Fruit fly (Drosophila melanogaster) whole organism, embryonic: ENCODE data around the gene CkIIalpha-i3.

Experiments
- Abd-B ChIP-seq: fragments of 200-800 bp; sonication (Bioruptor generic); optimal IDR thresholded peaks from 2 replicates; lab custom pipeline; 2018; ENCODE audit warnings: missing biosample characterization, mild to moderate bottlenecking, missing genetic modification characterization, moderate library complexity
- CG10209 ChIP-seq: fragments of 200-800 bp; sonication (Bioruptor generic); optimal IDR thresholded peaks from 3 replicates; lab custom pipeline; 2017; ENCODE audit warnings: missing biosample characterization, mild to moderate bottlenecking, missing genetic modification characterization, missing genetic modification reagents
- CG12391 ChIP-seq: fragments of 200-800 bp; sonication (Bioruptor generic); optimal IDR thresholded peaks from 3 replicates; lab custom pipeline; 2018; ENCODE audit warnings: missing biosample characterization, mild to moderate bottlenecking, missing genetic modification characterization, moderate library complexity
- CG12942 ChIP-seq: fragments of 200-800 bp; sonication (Bioruptor generic); optimal IDR thresholded peaks from 3 replicates; lab custom pipeline; 2016; ENCODE audit warnings: missing biosample characterization, missing genetic modification characterization
- CG15479 ChIP-seq: fragments of 200-800 bp; sonication (Bioruptor generic); optimal IDR thresholded peaks from 3 replicates; lab custom pipeline; 2019; ENCODE audit warnings: missing biosample characterization, mild to moderate bottlenecking, missing genetic modification characterization, moderate library complexity
- CG16813 ChIP-seq: fragments of 200-800 bp; sonication (Bioruptor generic); IDR thresholded peaks from 3 replicates; pipeline ENCODE4 v1.3.6; 2022; ENCODE audit warnings: missing biosample characterization, missing genetic modification characterization; ENCODE audit not compliant: partially characterized antibody
- CG31441 ChIP-seq: fragments of 200-800 bp; sonication (Bioruptor generic); IDR thresholded peaks from 2 replicates; pipeline ENCODE4 v1.3.6; 2022; ENCODE audit warnings: missing biosample characterization, missing genetic modification characterization
- CG34422 ChIP-seq: fragments of 200-800 bp; sonication (Bioruptor generic); IDR thresholded peaks from 3 replicates; pipeline ENCODE4 v1.3.6; 2022; ENCODE audit warnings: missing biosample characterization, missing genetic modification characterization
- CG4328 ChIP-seq: fragments of 200-800 bp; sonication (Bioruptor generic); optimal IDR thresholded peaks from 3 replicates; lab custom pipeline; 2017; ENCODE audit warnings: missing biosample characterization, missing genetic modification reagents, missing genetic modification characterization
- CG5953 ChIP-seq: fragments of 200-800 bp; sonication (Bioruptor generic); IDR thresholded peaks from 2 replicates; pipeline ENCODE4 v1.3.6; 2022; ENCODE audit warnings: missing biosample characterization, missing genetic modification characterization
- CG6689 ChIP-seq: fragments of 200-800 bp; sonication (Bioruptor generic); IDR thresholded peaks from 2 replicates; pipeline ENCODE4 v1.3.6; 2022; ENCODE audit warnings: missing biosample characterization, missing genetic modification characterization
- CG7839 ChIP-seq: fragments of 200-800 bp; sonication (Bioruptor generic); optimal IDR thresholded peaks from 3 replicates; lab custom pipeline; 2018; ENCODE audit warnings: missing biosample characterization, mild to moderate bottlenecking, missing genetic modification characterization, moderate library complexity
- CG9609 ChIP-seq: fragments of 200-800 bp; sonication (Bioruptor generic); optimal IDR thresholded peaks from 3 replicates; lab custom pipeline; 2016; ENCODE audit warnings: missing biosample characterization, missing genetic modification characterization
- D ChIP-seq, 2 experiments: fragments of 200-800 bp in 1 of 2; fragments of >200 bp in 1 of 2; sonication (Bioruptor generic) in 1 of 2; optimal IDR thresholded peaks; 2 replicates in 1 of 2; 3 replicates in 1 of 2; lab custom pipeline; 2017; ENCODE audit warnings: mild to moderate bottlenecking in 1 of 2, missing biosample characterization in 1 of 2, missing genetic modification characterization in 1 of 2, missing genetic modification reagents in 1 of 2
- Dll ChIP-seq: fragments of 200-800 bp; sonication (Bioruptor generic); IDR thresholded peaks from 4 replicates; pipeline ENCODE4 v1.3.6; 2022; ENCODE audit warnings: missing biosample characterization, missing genetic modification characterization; ENCODE audit not compliant: partially characterized antibody
- Kr ChIP-seq: fragments of 200-800 bp; sonication (Bioruptor generic); optimal IDR thresholded peaks from 2 replicates; lab custom pipeline; 2017; ENCODE audit warnings: missing biosample characterization, mild to moderate bottlenecking, missing genetic modification characterization
- Oaz ChIP-seq: fragments of 200-800 bp; sonication (Bioruptor generic); IDR thresholded peaks from 2 replicates; pipeline ENCODE4 v1.3.6; 2022; ENCODE audit warnings: missing biosample characterization, missing genetic modification characterization
- Ptx1 ChIP-seq: fragments of 200-800 bp; sonication (Bioruptor generic); IDR thresholded peaks from 2 replicates; pipeline ENCODE4 v1.3.6; 2022; ENCODE audit warnings: missing biosample characterization, missing genetic modification characterization
- ash1 ChIP-seq: fragments of 200-800 bp; sonication (Bioruptor generic); optimal IDR thresholded peaks from 2 replicates; lab custom pipeline; 2018; ENCODE audit warnings: missing biosample characterization, mild to moderate bottlenecking, missing genetic modification characterization
- br ChIP-seq: fragments of >200 bp; optimal IDR thresholded peaks from 2 replicates; lab custom pipeline; 2017
- cad ChIP-seq: fragments of >200 bp; optimal IDR thresholded peaks from 2 replicates; lab custom pipeline; 2017; ENCODE audit warnings: missing biosample characterization, missing genetic modification characterization
- chm ChIP-seq: fragments of 200-800 bp; sonication (Bioruptor generic); IDR thresholded peaks from 2 replicates; pipeline ENCODE4 v1.3.6; 2022; ENCODE audit warnings: missing biosample characterization, missing genetic modification characterization
- cwo ChIP-seq: fragments of 200-800 bp; sonication (Bioruptor generic); optimal IDR thresholded peaks from 3 replicates; lab custom pipeline; 2017; ENCODE audit warnings: missing biosample characterization, missing genetic modification characterization, mild to moderate bottlenecking, moderate library complexity, missing genetic modification reagents
- dimm ChIP-seq: fragments of 200-800 bp; sonication (Bioruptor generic); IDR thresholded peaks from 2 replicates; pipeline ENCODE4 v1.3.6; 2022; ENCODE audit warnings: missing biosample characterization, missing genetic modification characterization
- emc ChIP-seq: fragments of 200-800 bp; sonication (Bioruptor generic); optimal IDR thresholded peaks from 2 replicates; lab custom pipeline; 2016; ENCODE audit warnings: missing biosample characterization, missing genetic modification characterization
- fd3F ChIP-seq: fragments of 200-800 bp; sonication (Bioruptor generic); optimal IDR thresholded peaks from 2 replicates; lab custom pipeline; 2018; ENCODE audit warnings: missing biosample characterization, mild to moderate bottlenecking, missing genetic modification characterization, moderate library complexity
- fru ChIP-seq: fragments of >200 bp; optimal IDR thresholded peaks from 2 replicates; lab custom pipeline; 2017
- gem ChIP-seq: fragments of 200-800 bp; sonication (Bioruptor generic); optimal IDR thresholded peaks from 2 replicates; lab custom pipeline; 2019; ENCODE audit warnings: missing biosample characterization, mild to moderate bottlenecking, missing genetic modification characterization, moderate library complexity
- grau ChIP-seq: fragments of 200-800 bp; optimal IDR thresholded peaks from 3 replicates; lab custom pipeline; 2019; ENCODE audit warnings: missing biosample characterization, mild to moderate bottlenecking, missing genetic modification characterization, moderate library complexity
- gro ChIP-seq: fragments of 200-800 bp; sonication (Bioruptor generic); optimal IDR thresholded peaks from 2 replicates; lab custom pipeline; 2016; ENCODE audit warnings: missing biosample characterization, missing genetic modification characterization
- gsb-n ChIP-seq: fragments of 200-800 bp; sonication (Bioruptor generic); optimal IDR thresholded peaks from 3 replicates; lab custom pipeline; 2018; ENCODE audit warnings: missing biosample characterization, mild to moderate bottlenecking, missing genetic modification characterization
- her ChIP-seq: fragments of 200-800 bp; sonication (Bioruptor generic); optimal IDR thresholded peaks from 2 replicates; lab custom pipeline; 2016; ENCODE audit warnings: missing biosample characterization, missing genetic modification characterization
- kah ChIP-seq: fragments of 200-800 bp; sonication (Bioruptor generic); optimal IDR thresholded peaks from 2 replicates; lab custom pipeline; 2018; ENCODE audit warnings: missing biosample characterization, mild to moderate bottlenecking, missing genetic modification characterization
- ken ChIP-seq: fragments of 200-800 bp; sonication (Bioruptor generic); IDR thresholded peaks from 3 replicates; pipeline ENCODE4 v1.3.6; 2022; ENCODE audit warnings: missing biosample characterization, missing genetic modification characterization
- nerfin-1 ChIP-seq: fragments of 200-800 bp; sonication (Bioruptor generic); optimal IDR thresholded peaks from 3 replicates; lab custom pipeline; 2019; ENCODE audit warnings: missing biosample characterization, mild to moderate bottlenecking, missing genetic modification characterization, moderate library complexity
- psq ChIP-seq: fragments of 200-800 bp; sonication (Bioruptor generic); optimal IDR thresholded peaks from 2 replicates; lab custom pipeline; 2017; ENCODE audit warnings: missing biosample characterization, missing genetic modification characterization
- repo ChIP-seq: fragments of 200-800 bp; sonication (Bioruptor generic); optimal IDR thresholded peaks from 2 replicates; lab custom pipeline; 2016; ENCODE audit warnings: missing biosample characterization, missing genetic modification characterization
- rib ChIP-seq: fragments of 200-800 bp; sonication (Bioruptor generic); IDR thresholded peaks from 2 replicates; pipeline ENCODE4 v1.3.6; 2022; ENCODE audit warnings: missing biosample characterization, missing genetic modification characterization
- sens ChIP-seq: fragments of 200-800 bp; sonication (Bioruptor generic); peaks from one replicate; lab custom pipeline; 2016; ENCODE audit warnings: missing biosample characterization, missing genetic modification characterization
- stc ChIP-seq: fragments of 200-800 bp; sonication (Bioruptor generic); IDR thresholded peaks from 2 replicates; pipeline ENCODE4 v1.3.6; 2022; ENCODE audit warnings: missing biosample characterization, missing genetic modification characterization
- sug ChIP-seq: fragments of 200-800 bp; optimal IDR thresholded peaks from 2 replicates; lab custom pipeline; 2019; ENCODE audit warnings: missing biosample characterization, mild to moderate bottlenecking, missing genetic modification characterization, moderate library complexity
- tap ChIP-seq: fragments of 200-800 bp; optimal IDR thresholded peaks from 3 replicates; lab custom pipeline; 2019; ENCODE audit warnings: missing biosample characterization, mild to moderate bottlenecking, missing genetic modification characterization, moderate library complexity
- tll ChIP-seq, 2 experiments: fragments of 200-800 bp in 1 of 2; fragments of >200 bp in 1 of 2; sonication (Bioruptor generic) in 1 of 2; optimal IDR thresholded peaks; 2 replicates each; lab custom pipeline; 2017 to 2019; ENCODE audit warnings: missing biosample characterization in 2 of 2, missing genetic modification characterization in 2 of 2, mild to moderate bottlenecking in 1 of 2, moderate library complexity in 1 of 2
- trh ChIP-seq: fragments of 200-800 bp; sonication (Bioruptor generic); optimal IDR thresholded peaks from 2 replicates; lab custom pipeline; 2016; ENCODE audit warnings: missing biosample characterization, missing genetic modification characterization
- vvl ChIP-seq: fragments of 200-800 bp; sonication (Bioruptor generic); IDR thresholded peaks from 2 replicates; pipeline ENCODE4 v1.3.6; 2022; ENCODE audit warnings: missing biosample characterization, missing genetic modification characterization
- zen ChIP-seq: fragments of 200-800 bp; sonication (Bioruptor generic); optimal IDR thresholded peaks from 3 replicates; lab custom pipeline; 2018; ENCODE audit warnings: missing biosample characterization, mild to moderate bottlenecking, missing genetic modification characterization, moderate library complexity

Gene CkIIalpha-i3

dm6 chr3L:745222-745942 is 35.0 kb upstream of the CkIIalpha-i3 start (continued):
- TF ChIP-seq CG7839 (tag; lab: Kevin White, UChicago) = peak; percentile 57
- peak; percentile 42 for TF ChIP-seq grau (tag; lab: Kevin White, UChicago)
- no peak for TF ChIP-seq Dll
- peak; percentile 12 for TF ChIP-seq gsb-n (tag; lab: Kevin White, UChicago)
- TF ChIP-seq CG34422 = 0 out of 3 replicates have a peak, but pooled peaks have one; percentile 32
- no peak for TF ChIP-seq kah (GFP tag; lab: Kevin White, UChicago)
- peak; percentile 60 for TF ChIP-seq Ptx1
- TF ChIP-seq CG6689 (GFP tag; lab: Robert Waterston, UW) = peak; percentile 39; the same call in 1 of the 2 replicates
- no peak for TF ChIP-seq trh (GFP tag; lab: Kevin White, UChicago)
- TF ChIP-seq ash1 (GFP tag; lab: Kevin White, UChicago) = no peak
- peak; percentile 43 for TF ChIP-seq vvl
- peak; percentile 18 for TF ChIP-seq CG10209 (GFP tag; lab: Kevin White, UChicago)
- no peak for TF ChIP-seq Oaz (GFP tag; lab: Robert Waterston, UW)
- TF ChIP-seq fd3F (GFP tag; lab: Kevin White, UChicago) = no peak
- no peak for TF ChIP-seq fru (lab: Kevin White, UChicago)
- no peak for TF ChIP-seq CG12942 (GFP tag; lab: Kevin White, UChicago)
- TF ChIP-seq sug (tag; lab: Kevin White, UChicago) = no peak
- TF ChIP-seq rib = no peak
- TF ChIP-seq sens = peak; percentile 97
- TF ChIP-seq CG31441 (GFP tag; lab: Robert Waterston, UW) = peak; percentile 67
- TF ChIP-seq CG16813 = no peak
- no peak for TF ChIP-seq tap (tag; lab: Kevin White, UChicago)
- TF ChIP-seq her (GFP tag; lab: Kevin White, UChicago) = no peak
- TF ChIP-seq CG12391 (tag; lab: Kevin White, UChicago) = peak; percentile 64
- peak; percentile 60 for TF ChIP-seq zen
- peak; percentile 38 for TF ChIP-seq repo (GFP tag; lab: Kevin White, UChicago)
- no peak for TF ChIP-seq cwo (GFP tag; lab: Kevin White, UChicago)
- TF ChIP-seq CG9609 (GFP tag; lab: Kevin White, UChicago) = no peak
- TF ChIP-seq stc = no peak
- TF ChIP-seq dimm = no peak
- no peak for TF ChIP-seq br (lab: Kevin White, UChicago)
- TF ChIP-seq gem (tag; lab: Kevin White, UChicago) = peak; percentile 76
- peak in 1 of 2 experiments; percentile 36 for TF ChIP-seq tll (GFP tag; optimal IDR thresholded peaks at IDR 0.05; lab: Kevin White, UChicago)

DNA sequence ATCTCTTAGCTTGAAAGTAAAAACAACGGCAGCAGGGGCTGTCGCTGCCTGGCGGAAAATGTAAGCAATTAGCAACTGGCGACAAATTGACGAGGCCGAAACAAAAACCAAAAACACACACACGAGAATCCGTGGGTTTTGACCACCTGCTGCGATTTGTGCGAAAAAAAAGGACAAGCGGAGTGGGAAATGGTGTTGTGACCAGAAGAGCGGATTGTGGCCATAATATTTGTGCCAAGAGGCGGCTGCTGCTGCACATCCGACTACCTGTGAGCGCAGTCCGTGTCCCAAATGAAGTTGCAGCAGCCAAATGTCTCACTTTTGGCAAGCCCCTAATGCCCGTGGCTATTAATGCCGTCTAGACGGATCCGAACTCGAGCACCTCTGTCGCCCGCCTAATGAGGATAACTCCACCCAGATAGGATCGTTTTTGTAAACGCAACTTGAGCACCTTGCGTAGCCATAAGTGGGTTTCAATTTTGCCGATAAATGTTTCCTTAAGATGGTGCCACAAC is 33.9 kb upstream of the CkIIalpha-i3 start:
- TF ChIP-seq tll (GFP tag; optimal IDR thresholded peaks at IDR 0.05; lab: Kevin White, UChicago) (peak in 1 of 2 experiments; percentile 83), psq (GFP tag; lab: Kevin White, UChicago) (no peak), ken (GFP tag; lab: Robert Waterston, UW) (no peak), nerfin-1 (tag; lab: Kevin White, UChicago) (no peak), Abd-B (no peak), D (optimal IDR thresholded peaks at IDR 0.05; lab: Kevin White, UChicago) (peak; percentile 53), D (GFP tag; optimal IDR thresholded peaks at IDR 0.05; lab: Kevin White, UChicago) (no peak), CG5953 (no peak), emc (no peak), Kr (peak; percentile 21), gro (GFP tag; lab: Kevin White, UChicago) (no peak), cad (GFP tag; lab: Kevin White, UChicago) (peak; percentile 50), fd3F (GFP tag; lab: Kevin White, UChicago) (no peak), CG15479 (GFP tag; lab: Kevin White, UChicago) (peak; percentile 97), CG4328 (GFP tag; lab: Kevin White, UChicago) (no peak), zen (peak; percentile 100), chm (GFP tag; lab: Robert Waterston, UW) (0 out of 2 replicates have a peak, but pooled peaks have one; percentile 13)
